Worm (Caenorhabditis elegans) whole organism, young adult: ENCODE data around the gene F33H1.4.
A peak's percentile ranks its signal among the peaks of the same experiment; 100 is the strongest.

Experiments
- C17E4.6 ChIP-seq: fragments of 200-800 bp; sonication (Bioruptor generic); IDR thresholded peaks from 2 replicates; pipeline ENCODE4 v1.3.6; 2022; ENCODE audit warnings: missing genetic modification reagents, missing genetic modification characterization, missing compliant biosample characterization
- D2030.7 ChIP-seq: fragments of 200-800 bp; sonication (Bioruptor generic); IDR thresholded peaks from 2 replicates; pipeline ENCODE4 v1.3.6; 2022; ENCODE audit warnings: missing genetic modification reagents, missing genetic modification characterization, missing compliant biosample characterization
- F22D6.2 ChIP-seq: sonication (generic microtip); optimal IDR thresholded peaks from 2 replicates; lab custom pipeline; 2016; ENCODE audit warnings: mild to moderate bottlenecking, missing genetic modification characterization, missing compliant biosample characterization
- F23B12.7 ChIP-seq: sonication (generic microtip); optimal IDR thresholded peaks from 2 replicates; lab custom pipeline; 2017; ENCODE audit warnings: missing genetic modification characterization, mild to moderate bottlenecking, missing compliant biosample characterization, antibody characterized with exemption, moderate library complexity; ENCODE audit not compliant: insufficient read depth
- F33H1.4 ChIP-seq: fragments of 200-800 bp; sonication (Bioruptor generic); IDR thresholded peaks from 2 replicates; pipeline ENCODE4 v1.3.6; 2022; ENCODE audit warnings: missing genetic modification reagents, missing genetic modification characterization, missing compliant biosample characterization
- F39B2.1 ChIP-seq: fragments of 200-800 bp; sonication (Bioruptor generic); IDR thresholded peaks from 2 replicates; pipeline ENCODE4 v1.3.6; 2022; ENCODE audit warnings: missing genetic modification reagents, missing genetic modification characterization, missing compliant biosample characterization
- F52B5.7 ChIP-seq: sonication (generic microtip); optimal IDR thresholded peaks from 2 replicates; lab custom pipeline; 2016; ENCODE audit warnings: mild to moderate bottlenecking, missing genetic modification characterization, missing compliant biosample characterization
- F57A8.1 ChIP-seq: fragments of 200-800 bp; sonication (Bioruptor generic); optimal IDR thresholded peaks from 2 replicates; lab custom pipeline; 2018; ENCODE audit warnings: mild to moderate bottlenecking, missing genetic modification characterization, moderate library complexity, missing compliant biosample characterization
- K12H6.12 ChIP-seq: fragments of 200-800 bp; sonication (Bioruptor generic); optimal IDR thresholded peaks from 2 replicates; lab custom pipeline; 2018; ENCODE audit warnings: mild to moderate bottlenecking, missing genetic modification characterization, missing compliant biosample characterization
- Y53F4B.3 ChIP-seq: fragments of 200-800 bp; sonication (Bioruptor generic); IDR thresholded peaks from 2 replicates; pipeline ENCODE4 v1.3.6; 2022; ENCODE audit warnings: missing genetic modification reagents, missing genetic modification characterization, missing compliant biosample characterization
- Y56A3A.18 ChIP-seq: fragments of 200-800 bp; sonication (Bioruptor generic); IDR thresholded peaks from 2 replicates; pipeline ENCODE4 v1.3.6; 2022; ENCODE audit warnings: missing genetic modification reagents, missing genetic modification characterization, missing compliant biosample characterization
- ZK185.1 ChIP-seq: sonication (generic microtip); optimal IDR thresholded peaks from 2 replicates; lab custom pipeline; 2016; ENCODE audit warnings: mild to moderate bottlenecking, missing genetic modification characterization, missing compliant biosample characterization; ENCODE audit not compliant: poor library complexity, severe bottlenecking
- akir-1 ChIP-seq: fragments of 200-800 bp; sonication (Bioruptor generic); optimal IDR thresholded peaks from 2 replicates; lab custom pipeline; 2018; ENCODE audit warnings: mild to moderate bottlenecking, missing genetic modification characterization, moderate library complexity, missing compliant biosample characterization
- athp-1 ChIP-seq: sonication (generic microtip); optimal IDR thresholded peaks from 2 replicates; lab custom pipeline; 2017; ENCODE audit warnings: mild to moderate bottlenecking, missing genetic modification characterization, missing compliant biosample characterization
- attf-3 ChIP-seq: fragments of 200-800 bp; sonication (Bioruptor generic); conservative IDR thresholded peaks from 2 replicates; pipeline ENCODE4 v1.3.6; 2022; ENCODE audit warnings: missing genetic modification reagents, missing genetic modification characterization, missing compliant biosample characterization
- attf-5 ChIP-seq: fragments of 200-800 bp; sonication (Bioruptor generic); optimal IDR thresholded peaks from 2 replicates; lab custom pipeline; 2018; ENCODE audit warnings: mild to moderate bottlenecking, missing genetic modification characterization, missing compliant biosample characterization
- attf-6 ChIP-seq: fragments of 200-800 bp; sonication (Bioruptor generic); IDR thresholded peaks from 2 replicates; pipeline ENCODE4 v1.3.6; 2022; ENCODE audit warnings: missing genetic modification reagents, missing genetic modification characterization, missing compliant biosample characterization
- ccch-3 ChIP-seq: fragments of 200-800 bp; sonication (Bioruptor generic); optimal IDR thresholded peaks from 2 replicates; lab custom pipeline; 2018; ENCODE audit warnings: mild to moderate bottlenecking, missing genetic modification characterization, missing compliant biosample characterization
- cebp-1 ChIP-seq, 2 experiments: fragments of 200-800 bp in 1 of 2; sonication (Bioruptor generic) in 1 of 2; sonication (generic microtip) in 1 of 2; IDR thresholded peaks in 1 of 2; optimal IDR thresholded peaks in 1 of 2; 2 replicates each; pipeline versions ENCODE4 v1.3.6 to Lab custom; 2017 to 2022; ENCODE audit warnings: missing compliant biosample characterization in 2 of 2, missing genetic modification characterization in 2 of 2, mild to moderate bottlenecking in 1 of 2, missing genetic modification reagents in 1 of 2, moderate library complexity in 1 of 2
- ceh-79 ChIP-seq: sonication (generic microtip); optimal IDR thresholded peaks from 2 replicates; lab custom pipeline; 2017; ENCODE audit warnings: mild to moderate bottlenecking, missing genetic modification characterization, missing compliant biosample characterization
- chd-7 ChIP-seq: sonication (generic microtip); optimal IDR thresholded peaks from 2 replicates; lab custom pipeline; 2016; ENCODE audit warnings: mild to moderate bottlenecking, missing genetic modification characterization, moderate library complexity, missing compliant biosample characterization
- dpff-1 ChIP-seq: sonication (generic microtip); optimal IDR thresholded peaks from 2 replicates; lab custom pipeline; 2017; ENCODE audit warnings: mild to moderate bottlenecking, missing genetic modification characterization, missing compliant biosample characterization
- egl-18 ChIP-seq: fragments of 200-800 bp; sonication (Bioruptor generic); IDR thresholded peaks from 2 replicates; pipeline ENCODE4 v1.3.6; 2022; ENCODE audit warnings: missing genetic modification reagents, missing genetic modification characterization, missing compliant biosample characterization
- gei-17 ChIP-seq: fragments of 200-800 bp; sonication (Bioruptor generic); optimal IDR thresholded peaks from 2 replicates; lab custom pipeline; 2018; ENCODE audit warnings: mild to moderate bottlenecking, missing genetic modification characterization, missing compliant biosample characterization
- him-1 ChIP-seq: sonication (generic microtip); optimal IDR thresholded peaks from 2 replicates; lab custom pipeline; 2016; ENCODE audit warnings: missing genotype, missing genetic modification reagents, missing genetic modification characterization, missing compliant biosample characterization
- hlh-26 ChIP-seq: fragments of 200-800 bp; sonication (Bioruptor generic); conservative IDR thresholded peaks from 2 replicates; pipeline ENCODE4 v1.3.6; 2022; ENCODE audit warnings: missing genetic modification reagents, missing genetic modification characterization, missing compliant biosample characterization
- hrde-1 ChIP-seq: sonication (generic microtip); optimal IDR thresholded peaks from 2 replicates; lab custom pipeline; 2016; ENCODE audit warnings: missing genetic modification characterization, mild to moderate bottlenecking, missing compliant biosample characterization, moderate library complexity, missing genotype, missing genetic modification reagents, borderline replicate concordance
- lag-1 ChIP-seq: fragments of 200-800 bp; sonication (Bioruptor generic); IDR thresholded peaks from 2 replicates; pipeline ENCODE4 v1.3.6; 2022; ENCODE audit warnings: missing genetic modification reagents, missing genetic modification characterization, missing compliant biosample characterization
- lin-35 ChIP-seq, 3 experiments: fragments of 150-350 bp in 2 of 3; sonication (generic microtip) in 1 of 3; optimal IDR thresholded peaks; 2 replicates each; lab custom pipeline; 2014 to 2018; ENCODE audit warnings: missing biosample characterization in 3 of 3, missing genetic modification characterization in 3 of 3, missing genetic modification reagents in 3 of 3
- madf-3 ChIP-seq: fragments of 200-800 bp; sonication (Bioruptor generic); IDR thresholded peaks from 2 replicates; pipeline ENCODE4 v1.3.6; 2022; ENCODE audit warnings: missing genetic modification reagents, missing genetic modification characterization, missing compliant biosample characterization
- mes-4 ChIP-seq: sonication (generic microtip); optimal IDR thresholded peaks from 2 replicates; lab custom pipeline; 2016; ENCODE audit warnings: missing genotype, missing genetic modification characterization, missing compliant biosample characterization
- nfyb-1 ChIP-seq: fragments of 200-800 bp; sonication (Bioruptor generic); IDR thresholded peaks from 2 replicates; pipeline ENCODE4 v1.3.6; 2022; ENCODE audit warnings: missing genetic modification reagents, missing genetic modification characterization, missing compliant biosample characterization
- nhr-120 ChIP-seq: fragments of 200-800 bp; sonication (Bioruptor generic); IDR thresholded peaks from 2 replicates; pipeline ENCODE4 v1.3.6; 2022; ENCODE audit warnings: missing genetic modification characterization, missing compliant biosample characterization
- nhr-27 ChIP-seq: fragments of 200-800 bp; sonication (Bioruptor generic); optimal IDR thresholded peaks from 2 replicates; lab custom pipeline; 2018; ENCODE audit warnings: mild to moderate bottlenecking, missing genetic modification characterization, moderate library complexity, missing compliant biosample characterization
- nhr-80 ChIP-seq: sonication (generic microtip); optimal IDR thresholded peaks from 2 replicates; lab custom pipeline; 2016; ENCODE audit warnings: missing genetic modification characterization, missing compliant biosample characterization
- rcor-1 ChIP-seq: fragments of 200-800 bp; sonication (Bioruptor generic); IDR thresholded peaks from 2 replicates; pipeline ENCODE4 v1.3.6; 2022; ENCODE audit warnings: missing genetic modification reagents, missing genetic modification characterization, missing compliant biosample characterization
- rpc-1 ChIP-seq, 2 experiments: fragments of 150-350 bp in 1 of 2; sonication (generic microtip) in 1 of 2; optimal IDR thresholded peaks; 2 replicates each; lab custom pipeline; 2014 to 2018; ENCODE audit warnings: missing biosample characterization in 1 of 2, missing genetic modification characterization in 1 of 2, missing genetic modification reagents in 1 of 2, missing genotype in 1 of 2
- sdz-38 ChIP-seq: sonication (generic microtip); optimal IDR thresholded peaks from 2 replicates; lab custom pipeline; 2016; ENCODE audit warnings: missing genotype, missing genetic modification characterization, missing compliant biosample characterization
- sea-2 ChIP-seq: fragments of 200-800 bp; sonication (Bioruptor generic); IDR thresholded peaks from 2 replicates; pipeline ENCODE4 v1.3.6; 2022; ENCODE audit warnings: missing genetic modification characterization, missing compliant biosample characterization
- snpc-1.3 ChIP-seq: sonication (generic microtip); optimal IDR thresholded peaks from 2 replicates; lab custom pipeline; 2017; ENCODE audit warnings: missing genetic modification characterization, mild to moderate bottlenecking, missing compliant biosample characterization, antibody characterized with exemption, moderate library complexity, missing genotype, missing genetic modification reagents; ENCODE audit not compliant: insufficient read depth
- snpc-4 ChIP-seq, 5 experiments: fragments of 150-350 bp in 1 of 5; sonication (generic microtip) in 4 of 5; optimal IDR thresholded peaks; 2 replicates each; lab custom pipeline; 2014 to 2018; ENCODE audit warnings: missing genetic modification characterization in 5 of 5, missing biosample characterization in 3 of 5, antibody characterized with exemption in 2 of 5, mild to moderate bottlenecking in 2 of 5, missing compliant biosample characterization in 2 of 5, missing genotype in 2 of 5, moderate library complexity in 2 of 5, missing genetic modification reagents in 1 of 5
- somi-1 ChIP-seq: fragments of 200-800 bp; sonication (Bioruptor generic); optimal IDR thresholded peaks from 2 replicates; lab custom pipeline; 2018; ENCODE audit warnings: mild to moderate bottlenecking, missing genetic modification characterization, missing compliant biosample characterization
- tbp1 ChIP-seq: fragments of 200-800 bp; sonication (Bioruptor generic); optimal IDR thresholded peaks from 2 replicates; lab custom pipeline; 2018; ENCODE audit warnings: mild to moderate bottlenecking, missing genetic modification characterization, missing compliant biosample characterization
- unc-62 ChIP-seq: fragments of 150-350 bp; optimal IDR thresholded peaks from 2 replicates; lab custom pipeline; 2014; ENCODE audit warnings: missing biosample characterization, missing genetic modification reagents, missing genetic modification characterization
- ztf-18 ChIP-seq: sonication (generic microtip); optimal IDR thresholded peaks from 2 replicates; lab custom pipeline; 2016; ENCODE audit warnings: missing genotype, mild to moderate bottlenecking, missing genetic modification characterization, missing compliant biosample characterization
- ztf-6 ChIP-seq: fragments of 200-800 bp; sonication (Bioruptor generic); IDR thresholded peaks from 2 replicates; pipeline ENCODE4 v1.3.6; 2022; ENCODE audit warnings: missing genetic modification reagents, missing genetic modification characterization, missing compliant biosample characterization

F33H1.4 gene

ce11 chrII:10197091-10197675 is 22.7 kb downstream of the F33H1.4 start, which contains the start of gene R05H5.3 (continued):
- TF ChIP-seq him-1 (tag; lab: Kevin White, UChicago) (peak; percentile 74), sea-2 (no peak), Y56A3A.18 (GFP tag; lab: Robert Waterston, UW) (no peak), gei-17 (no peak), hlh-26 (GFP tag; lab: Robert Waterston, UW) (no peak), Y53F4B.3 (no peak), madf-3 (GFP tag; lab: Robert Waterston, UW) (peak; percentile 82), F33H1.4 (peak; percentile 79), ceh-79 (no peak), hrde-1 (no peak), chd-7 (tag; lab: Kevin White, UChicago) (no peak), attf-3 (GFP tag; lab: Robert Waterston, UW) (peak; percentile 72), K12H6.12 (tag; lab: Kevin White, UChicago) (no peak), tbp1 (peak; percentile 57), akir-1 (no peak), ccch-3 (GFP tag; lab: Kevin White, UChicago) (no peak), rpc-1 (optimal IDR thresholded peaks at IDR 0.05; lab: Kevin White, UChicago) (no peak), rpc-1 (tag; optimal IDR thresholded peaks at IDR 0.05; lab: Kevin White, UChicago) (no peak), lag-1 (GFP tag; lab: Robert Waterston, UW) (no peak), lin-35 (GFP tag; optimal IDR thresholded peaks at IDR 0.05; lab: Kevin White, UChicago) (peak in 1 of 3 experiments; percentile 75), nhr-120 (GFP tag; lab: Robert Waterston, UW) (no peak), egl-18 (GFP tag; lab: Robert Waterston, UW) (no peak), unc-62 (GFP tag; lab: Kevin White, UChicago) (no peak), nhr-27 (tag; lab: Kevin White, UChicago) (no peak), nfyb-1 (GFP tag; lab: Robert Waterston, UW) (0 out of 2 replicates have a peak, but pooled peaks have one; percentile 19), cebp-1 (GFP tag; IDR thresholded peaks at IDR 0.05; lab: Robert Waterston, UW) (no peak; the same call in 1 of the 2 replicates), cebp-1 (tag; optimal IDR thresholded peaks at IDR 0.05; lab: Kevin White, UChicago) (no peak), F23B12.7 (tag; lab: Kevin White, UChicago) (peak; percentile 79), D2030.7 (GFP tag; lab: Robert Waterston, UW) (peak; percentile 96), F39B2.1 (GFP tag; lab: Robert Waterston, UW) (no peak), nhr-80 (peak; percentile 24), dpff-1 (no peak), F22D6.2 (tag; lab: Kevin White, UChicago) (no peak), snpc-4 (GFP tag; optimal IDR thresholded peaks at IDR 0.05; lab: Kevin White, UChicago) (peak; percentile 37), snpc-4 (tag; optimal IDR thresholded peaks at IDR 0.05; lab: Kevin White, UChicago) (no peak), snpc-1.3 (peak; percentile 40), F52B5.7 (tag; lab: Kevin White, UChicago) (no peak), athp-1 (no peak), ztf-6 (GFP tag; lab: Robert Waterston, UW) (0 out of 2 replicates have a peak, but pooled peaks have one; percentile 36), rcor-1 (GFP tag; lab: Robert Waterston, UW) (no peak; the same call in 1 of the 2 replicates), mes-4 (no peak), attf-5 (GFP tag; lab: Kevin White, UChicago) (peak; percentile 76), F57A8.1 (no peak), attf-6 (GFP tag; lab: Robert Waterston, UW) (peak; percentile 49; the same call in 1 of the 2 replicates), somi-1 (no peak), C17E4.6 (GFP tag; lab: Robert Waterston, UW) (peak; percentile 69; the same call in 1 of the 2 replicates), ztf-18 (tag; lab: Kevin White, UChicago) (peak; percentile 58), ZK185.1 (peak; percentile 18), sdz-38 (tag; lab: Kevin White, UChicago) (no peak)
